Fruit fly (Drosophila melanogaster) whole organism, embryonic: ENCODE data around the gene Ets97D.

ENCODE experiments used
- ATbp ChIP-seq: fragments of 200-800 bp; sonication (Bioruptor generic); optimal IDR thresholded peaks from 2 replicates; lab custom pipeline; 2017; ENCODE audit warnings: missing biosample characterization, mild to moderate bottlenecking, missing genetic modification characterization, missing genetic modification reagents
- Aef1 ChIP-seq: fragments of 200-800 bp; sonication (Bioruptor generic); IDR thresholded peaks from 3 replicates; pipeline ENCODE4 v1.3.6; 2022; ENCODE audit warnings: missing biosample characterization, missing genetic modification characterization
- CG10565 ChIP-seq: fragments of 200-800 bp; sonication (Bioruptor generic); optimal IDR thresholded peaks from 3 replicates; lab custom pipeline; 2016; ENCODE audit warnings: missing biosample characterization, mild to moderate bottlenecking, missing genetic modification characterization
- CG12104 ChIP-seq: fragments of 200-800 bp; sonication (Bioruptor generic); optimal IDR thresholded peaks from 3 replicates; lab custom pipeline; 2016; ENCODE audit warnings: missing biosample characterization, missing genetic modification characterization
- CG12942 ChIP-seq: fragments of 200-800 bp; sonication (Bioruptor generic); optimal IDR thresholded peaks from 3 replicates; lab custom pipeline; 2016; ENCODE audit warnings: missing biosample characterization, missing genetic modification characterization
- CG13287 ChIP-seq: fragments of 200-800 bp; sonication (Bioruptor generic); IDR thresholded peaks from 2 replicates; pipeline ENCODE4 v1.3.6; 2022; ENCODE audit warnings: missing biosample characterization, missing genetic modification characterization; ENCODE audit not compliant: partially characterized antibody
- CG13296 ChIP-seq: fragments of 200-800 bp; sonication (Bioruptor generic); optimal IDR thresholded peaks from 3 replicates; lab custom pipeline; 2018; ENCODE audit warnings: missing biosample characterization, mild to moderate bottlenecking, missing genetic modification characterization
- CG14050 ChIP-seq: fragments of 200-800 bp; sonication (Bioruptor generic); IDR thresholded peaks from 3 replicates; pipeline ENCODE4 v1.3.6; 2022; ENCODE audit warnings: missing biosample characterization, missing genetic modification characterization
- CG15073 ChIP-seq: fragments of 200-800 bp; sonication (Bioruptor generic); optimal IDR thresholded peaks from 2 replicates; lab custom pipeline; 2016; ENCODE audit warnings: missing biosample characterization, missing genetic modification characterization
- CG1647 ChIP-seq: fragments of 200-800 bp; sonication (Bioruptor generic); optimal IDR thresholded peaks from 3 replicates; lab custom pipeline; 2016; ENCODE audit warnings: missing biosample characterization, missing genetic modification characterization
- CG16813 ChIP-seq: fragments of 200-800 bp; sonication (Bioruptor generic); IDR thresholded peaks from 3 replicates; pipeline ENCODE4 v1.3.6; 2022; ENCODE audit warnings: missing biosample characterization, missing genetic modification characterization; ENCODE audit not compliant: partially characterized antibody
- CG17912 ChIP-seq: fragments of 200-800 bp; sonication (Bioruptor generic); optimal IDR thresholded peaks from 2 replicates; lab custom pipeline; 2018; ENCODE audit warnings: missing biosample characterization, mild to moderate bottlenecking, missing genetic modification characterization
- CG18764 ChIP-seq: fragments of 200-800 bp; sonication (Bioruptor generic); optimal IDR thresholded peaks from 3 replicates; lab custom pipeline; 2016; ENCODE audit warnings: missing biosample characterization, missing genetic modification characterization
- CG3407 ChIP-seq: fragments of 200-800 bp; sonication (Bioruptor generic); optimal IDR thresholded peaks from 2 replicates; lab custom pipeline; 2018; ENCODE audit warnings: missing biosample characterization, mild to moderate bottlenecking, missing genetic modification characterization
- CG3995 ChIP-seq: fragments of 200-800 bp; sonication (Bioruptor generic); optimal IDR thresholded peaks from 3 replicates; lab custom pipeline; 2016; ENCODE audit warnings: missing biosample characterization, missing genetic modification characterization
- CG4328 ChIP-seq: fragments of 200-800 bp; sonication (Bioruptor generic); optimal IDR thresholded peaks from 3 replicates; lab custom pipeline; 2017; ENCODE audit warnings: missing biosample characterization, missing genetic modification reagents, missing genetic modification characterization
- CG6272 ChIP-seq: fragments of 200-800 bp; sonication (Bioruptor generic); IDR thresholded peaks from 2 replicates; pipeline ENCODE4 v1.3.6; 2022; ENCODE audit warnings: missing biosample characterization, missing genetic modification characterization
- CG6683 ChIP-seq: fragments of 200-800 bp; sonication (Bioruptor generic); optimal IDR thresholded peaks from 2 replicates; lab custom pipeline; 2017; ENCODE audit warnings: missing biosample characterization, mild to moderate bottlenecking, missing genetic modification characterization, missing genetic modification reagents
- CG7372 ChIP-seq: fragments of 200-800 bp; sonication (Bioruptor generic); IDR thresholded peaks from 2 replicates; pipeline ENCODE4 v1.3.6; 2022; ENCODE audit warnings: missing biosample characterization, missing genetic modification characterization
- CG7963 ChIP-seq: fragments of 200-800 bp; sonication (Bioruptor generic); IDR thresholded peaks from 3 replicates; pipeline ENCODE4 v1.3.6; 2022; ENCODE audit warnings: missing biosample characterization, missing genetic modification characterization; ENCODE audit not compliant: partially characterized antibody
- CG9797 ChIP-seq: fragments of 200-800 bp; sonication (Bioruptor generic); optimal IDR thresholded peaks from 3 replicates; lab custom pipeline; 2018; ENCODE audit warnings: missing biosample characterization, mild to moderate bottlenecking, missing genetic modification characterization
- CoRest ChIP-seq: fragments of 200-800 bp; sonication (Bioruptor generic); optimal IDR thresholded peaks from 3 replicates; lab custom pipeline; 2018; ENCODE audit warnings: missing biosample characterization, mild to moderate bottlenecking, missing genetic modification characterization, moderate library complexity
- Dll ChIP-seq: fragments of 200-800 bp; sonication (Bioruptor generic); IDR thresholded peaks from 4 replicates; pipeline ENCODE4 v1.3.6; 2022; ENCODE audit warnings: missing biosample characterization, missing genetic modification characterization; ENCODE audit not compliant: partially characterized antibody
- E2f2 ChIP-seq: fragments of 200-800 bp; sonication (Bioruptor generic); IDR thresholded peaks from 2 replicates; pipeline ENCODE4 v1.3.6; 2022; ENCODE audit warnings: missing biosample characterization, missing genetic modification characterization
- Mes4 ChIP-seq: fragments of 200-800 bp; sonication (Bioruptor generic); optimal IDR thresholded peaks from 2 replicates; lab custom pipeline; 2016; ENCODE audit warnings: missing biosample characterization, missing genetic modification characterization
- NC2α ChIP-seq: fragments of 200-800 bp; sonication (Bioruptor generic); optimal IDR thresholded peaks from 2 replicates; lab custom pipeline; 2016; ENCODE audit warnings: missing biosample characterization, missing genetic modification characterization
- Ptx1 ChIP-seq: fragments of 200-800 bp; sonication (Bioruptor generic); IDR thresholded peaks from 2 replicates; pipeline ENCODE4 v1.3.6; 2022; ENCODE audit warnings: missing biosample characterization, missing genetic modification characterization
- Sox102F ChIP-seq: fragments of 200-800 bp; sonication (Bioruptor generic); optimal IDR thresholded peaks from 2 replicates; lab custom pipeline; 2018; ENCODE audit warnings: missing biosample characterization, mild to moderate bottlenecking, missing genetic modification characterization, moderate library complexity
- Spps ChIP-seq: fragments of 200-800 bp; sonication (Bioruptor generic); optimal IDR thresholded peaks from 2 replicates; lab custom pipeline; 2018; ENCODE audit warnings: missing biosample characterization, mild to moderate bottlenecking, missing genetic modification characterization
- Ssrp ChIP-seq: fragments of 200-800 bp; sonication (Bioruptor generic); optimal IDR thresholded peaks from 2 replicates; lab custom pipeline; 2018; ENCODE audit warnings: missing biosample characterization, mild to moderate bottlenecking, missing genetic modification characterization, moderate library complexity
- Xrp1 ChIP-seq: fragments of 200-800 bp; sonication (Bioruptor generic); IDR thresholded peaks from 2 replicates; pipeline ENCODE4 v1.3.6; 2022; ENCODE audit warnings: missing biosample characterization, missing genetic modification characterization
- amos ChIP-seq: fragments of 200-800 bp; sonication (Bioruptor generic); IDR thresholded peaks from 2 replicates; pipeline ENCODE4 v1.3.6; 2022; ENCODE audit warnings: missing biosample characterization, missing genetic modification characterization; ENCODE audit not compliant: partially characterized antibody
- ara ChIP-seq: fragments of 200-800 bp; sonication (Bioruptor generic); IDR thresholded peaks from 2 replicates; pipeline ENCODE4 v1.3.6; 2022; ENCODE audit warnings: missing biosample characterization, missing genetic modification characterization
- bab2 ChIP-seq: fragments of 200-800 bp; sonication (Bioruptor generic); optimal IDR thresholded peaks from 2 replicates; lab custom pipeline; 2016; ENCODE audit warnings: missing biosample characterization, missing genetic modification characterization
- bigmax ChIP-seq: fragments of 200-800 bp; sonication (Bioruptor generic); optimal IDR thresholded peaks from 2 replicates; lab custom pipeline; 2018; ENCODE audit warnings: missing biosample characterization, mild to moderate bottlenecking, missing genetic modification characterization
- ci ChIP-seq: fragments of 200-800 bp; sonication (Bioruptor generic); IDR thresholded peaks from 3 replicates; pipeline ENCODE4 v1.3.6; 2022; ENCODE audit warnings: missing biosample characterization, missing genetic modification characterization
- corto ChIP-seq: fragments of 200-800 bp; sonication (Bioruptor generic); optimal IDR thresholded peaks from 2 replicates; lab custom pipeline; 2016; ENCODE audit warnings: missing biosample characterization, mild to moderate bottlenecking, missing genetic modification characterization, moderate library complexity
- crol ChIP-seq: fragments of 200-800 bp; sonication (Bioruptor generic); IDR thresholded peaks from 2 replicates; pipeline ENCODE4 v1.3.6; 2022; ENCODE audit warnings: missing biosample characterization, missing genetic modification characterization
- dan ChIP-seq: fragments of 200-800 bp; sonication (Bioruptor generic); IDR thresholded peaks from 2 replicates; pipeline ENCODE4 v1.3.6; 2022; ENCODE audit warnings: missing biosample characterization, missing genetic modification characterization
- gem ChIP-seq: fragments of 200-800 bp; sonication (Bioruptor generic); optimal IDR thresholded peaks from 2 replicates; lab custom pipeline; 2019; ENCODE audit warnings: missing biosample characterization, mild to moderate bottlenecking, missing genetic modification characterization, moderate library complexity
- h ChIP-seq: fragments of >200 bp; optimal IDR thresholded peaks from 2 replicates; lab custom pipeline; 2017
- lbe ChIP-seq: fragments of 200-800 bp; sonication (Bioruptor generic); optimal IDR thresholded peaks from 2 replicates; lab custom pipeline; 2016; ENCODE audit warnings: missing biosample characterization, mild to moderate bottlenecking, missing genetic modification characterization
- pan ChIP-seq, 4 experiments: fragments of >200 bp in 3 of 4; fragments of 200-800 bp in 1 of 4; sonication (Bioruptor generic) in 1 of 4; optimal IDR thresholded peaks in 3 of 4; IDR thresholded peaks in 1 of 4; 2 replicates each; pipeline versions ENCODE4 v1.3.6 to Lab custom; 2017 to 2022; ENCODE audit warnings: missing biosample characterization in 2 of 4, missing genetic modification characterization in 2 of 4, mixed read lengths in 1 of 4
- pnt ChIP-seq: fragments of 200-800 bp; sonication (Bioruptor generic); optimal IDR thresholded peaks from 3 replicates; lab custom pipeline; 2016; ENCODE audit warnings: missing biosample characterization, missing genetic modification characterization
- salm ChIP-seq: fragments of 200-800 bp; sonication (Bioruptor generic); optimal IDR thresholded peaks from 2 replicates; lab custom pipeline; 2018; ENCODE audit warnings: missing biosample characterization, mild to moderate bottlenecking, missing genetic modification characterization
- sr ChIP-seq: fragments of 200-800 bp; sonication (Bioruptor generic); IDR thresholded peaks from 3 replicates; pipeline ENCODE4 v1.3.6; 2022; ENCODE audit warnings: missing biosample characterization, missing genetic modification characterization
- trh ChIP-seq: fragments of 200-800 bp; sonication (Bioruptor generic); optimal IDR thresholded peaks from 2 replicates; lab custom pipeline; 2016; ENCODE audit warnings: missing biosample characterization, missing genetic modification characterization
- tx ChIP-seq: fragments of 200-800 bp; sonication (Bioruptor generic); optimal IDR thresholded peaks from 2 replicates; lab custom pipeline; 2016; ENCODE audit warnings: missing biosample characterization, missing genetic modification characterization

The Ets97D gene

DNA sequence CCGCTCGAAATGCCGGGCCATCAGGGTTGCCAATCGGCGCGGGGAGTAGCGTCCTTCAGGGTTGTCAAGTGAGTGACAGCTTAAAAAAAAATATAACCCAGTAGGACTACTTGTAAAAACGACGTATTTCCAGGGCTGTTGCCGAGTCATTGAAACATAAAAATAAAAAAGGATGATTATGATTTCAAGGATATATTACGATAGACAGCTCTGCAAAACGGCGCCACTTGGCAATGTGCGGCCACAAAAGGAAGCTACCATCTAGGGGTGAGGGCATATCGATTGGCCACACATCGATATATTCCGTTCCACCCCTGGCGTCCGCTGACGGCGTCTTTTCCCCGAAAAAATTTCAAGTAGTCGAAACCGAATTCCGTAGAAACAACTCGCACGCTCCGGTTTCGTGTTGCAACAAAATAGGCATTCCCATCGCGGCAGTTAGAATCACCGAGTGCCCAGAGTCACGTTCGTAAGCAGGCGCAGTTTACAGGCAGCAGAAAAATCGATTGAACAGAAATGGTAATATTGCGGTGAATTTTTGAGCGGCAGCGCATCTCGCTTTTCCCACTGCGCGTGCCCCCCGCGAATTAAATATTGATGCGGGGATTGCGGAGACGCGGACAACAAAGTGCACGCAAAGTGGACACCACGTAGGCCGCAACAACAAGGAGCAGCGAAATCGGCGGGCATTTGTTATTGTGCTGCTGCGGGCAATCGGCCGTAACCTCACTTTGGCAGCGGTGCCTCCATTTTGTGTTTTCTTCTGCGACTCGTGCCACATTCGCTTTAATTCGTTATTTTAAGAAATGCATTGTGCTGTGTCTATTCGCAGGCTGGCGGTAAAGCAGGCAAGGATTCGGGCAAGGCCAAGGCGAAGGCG lies 45.9 kb downstream of the Ets97D start, which contains the start of the genes ball and His2Av (continued):
- peak; percentile 77 for TF ChIP-seq CG6272
- peak; percentile 97 for TF ChIP-seq bigmax
- TF ChIP-seq CG12942 (GFP tag; lab: Kevin White, UChicago): peak; percentile 87
- peak; percentile 81 for TF ChIP-seq pnt
- peak; percentile 80 for TF ChIP-seq CG18764 (GFP tag; lab: Kevin White, UChicago)
- TF ChIP-seq CoRest (tag; lab: Kevin White, UChicago): peak; percentile 80
- TF ChIP-seq pan (optimal IDR thresholded peaks at IDR 0.05; lab: Kevin White, UChicago): no peak
- TF ChIP-seq pan (GFP tag; optimal IDR thresholded peaks at IDR 0.05 in 1 of 2, IDR thresholded peaks at IDR 0.05 in 1 of 2): peak in 1 of 2 experiments; percentile 86
- peak; percentile 89 for TF ChIP-seq CG7963 (GFP tag; lab: Robert Waterston, UW)
- TF ChIP-seq CG4328 (GFP tag; lab: Kevin White, UChicago): peak; percentile 42
- peak; percentile 80 for TF ChIP-seq Xrp1
- TF ChIP-seq CG13296 (GFP tag; lab: Kevin White, UChicago): peak; percentile 65
- TF ChIP-seq CG14050 (GFP tag; lab: Robert Waterston, UW): peak; percentile 55
- no peak for TF ChIP-seq dan (GFP tag; lab: Robert Waterston, UW)
- peak; percentile 62 for TF ChIP-seq salm
- TF ChIP-seq CG9797: peak; percentile 70
- TF ChIP-seq Sox102F (GFP tag; lab: Kevin White, UChicago): peak; percentile 81
- TF ChIP-seq sr: no peak
- peak; percentile 61; the same call in 1 of the 2 replicates for TF ChIP-seq ara (GFP tag; lab: Robert Waterston, UW)
- TF ChIP-seq CG17912 (GFP tag; lab: Kevin White, UChicago): peak; percentile 30
- peak; percentile 69 for TF ChIP-seq ATbp (GFP tag; lab: Kevin White, UChicago)
- TF ChIP-seq amos (GFP tag; lab: Robert Waterston, UW): peak; percentile 95
- peak; percentile 65 for TF ChIP-seq Spps (tag; lab: Kevin White, UChicago)
- TF ChIP-seq Mes4 (GFP tag; lab: Kevin White, UChicago): peak; percentile 83
- TF ChIP-seq ci: peak; percentile 89
- peak; percentile 85 for TF ChIP-seq Ptx1 (GFP tag; lab: Robert Waterston, UW)
- peak; percentile 38 for TF ChIP-seq crol
- TF ChIP-seq E2f2 (GFP tag; lab: Robert Waterston, UW): peak; percentile 84
- peak; percentile 57; the same call in 1 of the 2 replicates for TF ChIP-seq CG7372 (GFP tag; lab: Robert Waterston, UW)
- TF ChIP-seq lbe (GFP tag; lab: Kevin White, UChicago): peak; percentile 53
- TF ChIP-seq corto (GFP tag; lab: Kevin White, UChicago): no peak
- peak; percentile 40 for TF ChIP-seq Ssrp
- peak; percentile 91 for TF ChIP-seq CG13287 (GFP tag; lab: Robert Waterston, UW)
- no peak for TF ChIP-seq h (lab: Kevin White, UChicago)
- peak; percentile 58 for TF ChIP-seq CG15073 (GFP tag; lab: Kevin White, UChicago)
- peak; percentile 86 for TF ChIP-seq CG1647 (GFP tag; lab: Kevin White, UChicago)
- TF ChIP-seq CG3407 (GFP tag; lab: Kevin White, UChicago): peak; percentile 52
- TF ChIP-seq CG16813 (GFP tag; lab: Robert Waterston, UW): peak; percentile 93
- TF ChIP-seq NC2α: peak; percentile 76
- no peak for TF ChIP-seq CG10565 (GFP tag; lab: Kevin White, UChicago)
- peak; percentile 61 for TF ChIP-seq CG6683 (GFP tag; lab: Kevin White, UChicago)
- peak; percentile 43 for TF ChIP-seq CG12104 (GFP tag; lab: Kevin White, UChicago)
- TF ChIP-seq gem (tag; lab: Kevin White, UChicago): peak; percentile 85
- peak; percentile 91 for TF ChIP-seq bab2 (GFP tag; lab: Kevin White, UChicago)
- TF ChIP-seq Aef1 (GFP tag; lab: Robert Waterston, UW): peak; percentile 76
- peak; percentile 89 for TF ChIP-seq tx (GFP tag; lab: Kevin White, UChicago)
- TF ChIP-seq trh (GFP tag; lab: Kevin White, UChicago): peak; percentile 64
- peak; percentile 68 for TF ChIP-seq CG3995 (GFP tag; lab: Kevin White, UChicago)
- peak; percentile 89 for TF ChIP-seq Dll (GFP tag; lab: Robert Waterston, UW)
